Fruit fly (Drosophila melanogaster) whole organism, embryonic: ENCODE results near the gene CG4456.

ENCODE experiments used
- Atf6 ChIP-seq: fragments of 200-800 bp; sonication (Bioruptor generic); IDR thresholded peaks from 2 replicates; pipeline ENCODE4 v1.3.6; 2022; ENCODE audit warnings: missing biosample characterization, missing genetic modification characterization
- CG12071 ChIP-seq: fragments of 200-800 bp; sonication (Bioruptor generic); optimal IDR thresholded peaks from 3 replicates; lab custom pipeline; 2018; ENCODE audit warnings: missing biosample characterization, mild to moderate bottlenecking, missing genetic modification characterization
- CG12942 ChIP-seq: fragments of 200-800 bp; sonication (Bioruptor generic); optimal IDR thresholded peaks from 3 replicates; lab custom pipeline; 2016; ENCODE audit warnings: missing biosample characterization, missing genetic modification characterization
- CG14050 ChIP-seq: fragments of 200-800 bp; sonication (Bioruptor generic); IDR thresholded peaks from 3 replicates; pipeline ENCODE4 v1.3.6; 2022; ENCODE audit warnings: missing biosample characterization, missing genetic modification characterization
- CG15514 ChIP-seq: fragments of 200-800 bp; sonication (Bioruptor generic); optimal IDR thresholded peaks from 3 replicates; lab custom pipeline; 2017; ENCODE audit warnings: missing biosample characterization, missing genetic modification characterization, mild to moderate bottlenecking, moderate library complexity, missing genetic modification reagents
- CG18011 ChIP-seq: fragments of 200-800 bp; sonication (Bioruptor generic); optimal IDR thresholded peaks from 2 replicates; lab custom pipeline; 2017; ENCODE audit warnings: missing biosample characterization, missing genetic modification characterization, mild to moderate bottlenecking, moderate library complexity, missing genotype
- CG1832 ChIP-seq: fragments of 200-800 bp; sonication (Bioruptor generic); optimal IDR thresholded peaks from 2 replicates; lab custom pipeline; 2017; ENCODE audit warnings: missing biosample characterization, mild to moderate bottlenecking, missing genetic modification characterization, inconsistent platforms
- CG18476 ChIP-seq: fragments of 200-800 bp; sonication (Bioruptor generic); optimal IDR thresholded peaks from 2 replicates; lab custom pipeline; 2016; ENCODE audit warnings: missing biosample characterization, mild to moderate bottlenecking, missing genetic modification characterization
- CG2202 ChIP-seq: fragments of 200-800 bp; sonication (Bioruptor generic); optimal IDR thresholded peaks from 2 replicates; lab custom pipeline; 2018; ENCODE audit warnings: missing biosample characterization, mild to moderate bottlenecking, missing genetic modification characterization
- CG5953 ChIP-seq: fragments of 200-800 bp; sonication (Bioruptor generic); IDR thresholded peaks from 2 replicates; pipeline ENCODE4 v1.3.6; 2022; ENCODE audit warnings: missing biosample characterization, missing genetic modification characterization
- CG7372 ChIP-seq: fragments of 200-800 bp; sonication (Bioruptor generic); IDR thresholded peaks from 2 replicates; pipeline ENCODE4 v1.3.6; 2022; ENCODE audit warnings: missing biosample characterization, missing genetic modification characterization
- CHES-1-like ChIP-seq: fragments of 200-800 bp; sonication (Bioruptor generic); optimal IDR thresholded peaks from 2 replicates; lab custom pipeline; 2016; ENCODE audit warnings: missing biosample characterization, missing genetic modification characterization
- Dad ChIP-seq: fragments of 200-800 bp; sonication (Bioruptor generic); optimal IDR thresholded peaks from 3 replicates; lab custom pipeline; 2016; ENCODE audit warnings: missing biosample characterization, missing genetic modification characterization
- Dfd ChIP-seq, 2 experiments: fragments of >200 bp; optimal IDR thresholded peaks; 2 replicates each; lab custom pipeline; 2017; ENCODE audit warnings: missing biosample characterization in 2 of 2, missing genetic modification characterization in 2 of 2
- ERR ChIP-seq: fragments of 200-800 bp; sonication (Bioruptor generic); optimal IDR thresholded peaks from 2 replicates; lab custom pipeline; 2016; ENCODE audit warnings: missing biosample characterization, missing genetic modification characterization
- Elba2 ChIP-seq: fragments of 200-800 bp; sonication (Bioruptor generic); optimal IDR thresholded peaks from 3 replicates; lab custom pipeline; 2016; ENCODE audit warnings: missing biosample characterization, missing genetic modification characterization
- Ets65A ChIP-seq: fragments of 200-800 bp; sonication (Bioruptor generic); peaks from one replicate; lab custom pipeline; 2016; ENCODE audit warnings: missing biosample characterization, missing genetic modification characterization
- GATAe ChIP-seq: fragments of 200-800 bp; sonication (Bioruptor generic); conservative IDR thresholded peaks from 2 replicates; pipeline ENCODE4 v1.3.6; 2022; ENCODE audit warnings: missing biosample characterization, missing genetic modification characterization
- Hmx ChIP-seq: fragments of 200-800 bp; sonication (Bioruptor generic); optimal IDR thresholded peaks from 2 replicates; lab custom pipeline; 2016; ENCODE audit warnings: missing biosample characterization, missing genetic modification characterization
- MTF-1 ChIP-seq: fragments of 200-800 bp; sonication (Bioruptor generic); optimal IDR thresholded peaks from 2 replicates; lab custom pipeline; 2018; ENCODE audit warnings: missing biosample characterization, mild to moderate bottlenecking, missing genetic modification characterization, borderline replicate concordance
- Med ChIP-seq: fragments of 200-800 bp; sonication (Bioruptor generic); peaks from one replicate; lab custom pipeline; 2016; ENCODE audit warnings: missing biosample characterization, missing genetic modification characterization, mild to moderate bottlenecking, inconsistent platforms, moderate library complexity
- NC2α ChIP-seq: fragments of 200-800 bp; sonication (Bioruptor generic); optimal IDR thresholded peaks from 2 replicates; lab custom pipeline; 2016; ENCODE audit warnings: missing biosample characterization, missing genetic modification characterization
- NFAT ChIP-seq: fragments of 200-800 bp; sonication (Bioruptor generic); IDR thresholded peaks from 2 replicates; pipeline ENCODE4 v1.3.6; 2022; ENCODE audit warnings: missing biosample characterization, missing genetic modification characterization
- Ravus ChIP-seq: fragments of 200-800 bp; sonication (Bioruptor generic); IDR thresholded peaks from 2 replicates; pipeline ENCODE4 v1.3.6; 2022; ENCODE audit warnings: missing biosample characterization, missing genetic modification characterization
- al ChIP-seq: fragments of 200-800 bp; sonication (Bioruptor generic); IDR thresholded peaks from 2 replicates; pipeline ENCODE4 v1.3.6; 2022; ENCODE audit warnings: missing biosample characterization, missing genetic modification characterization
- bab2 ChIP-seq: fragments of 200-800 bp; sonication (Bioruptor generic); optimal IDR thresholded peaks from 2 replicates; lab custom pipeline; 2016; ENCODE audit warnings: missing biosample characterization, missing genetic modification characterization
- bbx ChIP-seq: fragments of 200-800 bp; sonication (Bioruptor generic); IDR thresholded peaks from 2 replicates; pipeline ENCODE4 v1.3.6; 2022; ENCODE audit warnings: missing biosample characterization, missing genetic modification characterization; ENCODE audit not compliant: partially characterized antibody
- chinmo ChIP-seq: fragments of 200-800 bp; sonication (Bioruptor generic); IDR thresholded peaks from 4 replicates; pipeline ENCODE4 v1.3.6; 2022; ENCODE audit warnings: missing biosample characterization, missing genetic modification characterization; ENCODE audit not compliant: partially characterized antibody
- chm ChIP-seq: fragments of 200-800 bp; sonication (Bioruptor generic); IDR thresholded peaks from 2 replicates; pipeline ENCODE4 v1.3.6; 2022; ENCODE audit warnings: missing biosample characterization, missing genetic modification characterization
- crol ChIP-seq: fragments of 200-800 bp; sonication (Bioruptor generic); IDR thresholded peaks from 2 replicates; pipeline ENCODE4 v1.3.6; 2022; ENCODE audit warnings: missing biosample characterization, missing genetic modification characterization
- dati ChIP-seq: fragments of 200-800 bp; sonication (Bioruptor generic); IDR thresholded peaks from 2 replicates; pipeline ENCODE4 v1.3.6; 2022; ENCODE audit warnings: missing biosample characterization, missing genetic modification characterization
- dimm ChIP-seq: fragments of 200-800 bp; sonication (Bioruptor generic); IDR thresholded peaks from 2 replicates; pipeline ENCODE4 v1.3.6; 2022; ENCODE audit warnings: missing biosample characterization, missing genetic modification characterization
- esg ChIP-seq: fragments of 200-800 bp; sonication (Bioruptor generic); conservative IDR thresholded peaks from 2 replicates; pipeline ENCODE4 v1.3.6; 2022; ENCODE audit warnings: missing biosample characterization, missing genetic modification characterization
- gcm2 ChIP-seq: fragments of 200-800 bp; sonication (Bioruptor generic); optimal IDR thresholded peaks from 2 replicates; lab custom pipeline; 2016; ENCODE audit warnings: missing biosample characterization, missing genetic modification characterization
- gt ChIP-seq: fragments of 200-800 bp; sonication (Bioruptor generic); IDR thresholded peaks from 2 replicates; pipeline ENCODE4 v1.3.6; 2022; ENCODE audit warnings: missing biosample characterization, missing genetic modification characterization
- hth ChIP-seq: fragments of >200 bp; optimal IDR thresholded peaks from 2 replicates; lab custom pipeline; 2017; ENCODE audit warnings: inconsistent platforms
- insv ChIP-seq, 2 experiments: fragments of 200-800 bp; sonication (Bioruptor generic); optimal IDR thresholded peaks; 3 replicates each; lab custom pipeline; 2016 to 2018; ENCODE audit warnings: missing biosample characterization in 2 of 2, missing genetic modification characterization in 2 of 2
- kay ChIP-seq: fragments of 200-800 bp; sonication (Bioruptor generic); optimal IDR thresholded peaks from 2 replicates; lab custom pipeline; 2016; ENCODE audit warnings: missing biosample characterization, missing genetic modification characterization
- lilli ChIP-seq: fragments of 200-800 bp; sonication (Bioruptor generic); optimal IDR thresholded peaks from 3 replicates; lab custom pipeline; 2016; ENCODE audit warnings: missing biosample characterization, missing genetic modification characterization
- nmo ChIP-seq: fragments of 200-800 bp; sonication (Bioruptor generic); optimal IDR thresholded peaks from 2 replicates; lab custom pipeline; 2018; ENCODE audit warnings: missing biosample characterization, mild to moderate bottlenecking, missing genetic modification characterization, moderate library complexity
- org-1 ChIP-seq: fragments of 200-800 bp; sonication (Bioruptor generic); optimal IDR thresholded peaks from 2 replicates; lab custom pipeline; 2017; ENCODE audit warnings: missing biosample characterization, missing genetic modification characterization
- pan ChIP-seq, 4 experiments: fragments of >200 bp in 3 of 4; fragments of 200-800 bp in 1 of 4; sonication (Bioruptor generic) in 1 of 4; optimal IDR thresholded peaks in 3 of 4; IDR thresholded peaks in 1 of 4; 2 replicates each; pipeline versions ENCODE4 v1.3.6 to Lab custom; 2017 to 2022; ENCODE audit warnings: missing biosample characterization in 2 of 4, missing genetic modification characterization in 2 of 4, mixed read lengths in 1 of 4
- pzg ChIP-seq: fragments of 200-800 bp; sonication (Bioruptor generic); optimal IDR thresholded peaks from 3 replicates; lab custom pipeline; 2018; ENCODE audit warnings: missing biosample characterization, mild to moderate bottlenecking, missing genetic modification characterization, moderate library complexity
- sim ChIP-seq: fragments of 200-800 bp; sonication (Bioruptor generic); IDR thresholded peaks from 2 replicates; pipeline ENCODE4 v1.3.6; 2022; ENCODE audit warnings: missing biosample characterization, missing genetic modification characterization
- sima ChIP-seq: fragments of 200-800 bp; sonication (Bioruptor generic); optimal IDR thresholded peaks from 2 replicates; lab custom pipeline; 2016; ENCODE audit warnings: missing biosample characterization, missing genetic modification characterization
- slp2 ChIP-seq: fragments of 200-800 bp; sonication (Bioruptor generic); optimal IDR thresholded peaks from 2 replicates; lab custom pipeline; 2016; ENCODE audit warnings: missing biosample characterization, missing genetic modification characterization
- sr ChIP-seq: fragments of 200-800 bp; sonication (Bioruptor generic); IDR thresholded peaks from 3 replicates; pipeline ENCODE4 v1.3.6; 2022; ENCODE audit warnings: missing biosample characterization, missing genetic modification characterization
- wor ChIP-seq: fragments of 200-800 bp; sonication (Bioruptor generic); IDR thresholded peaks from 2 replicates; pipeline ENCODE4 v1.3.6; 2022; ENCODE audit warnings: missing biosample characterization, missing genetic modification characterization

Gene CG4456

DNA sequence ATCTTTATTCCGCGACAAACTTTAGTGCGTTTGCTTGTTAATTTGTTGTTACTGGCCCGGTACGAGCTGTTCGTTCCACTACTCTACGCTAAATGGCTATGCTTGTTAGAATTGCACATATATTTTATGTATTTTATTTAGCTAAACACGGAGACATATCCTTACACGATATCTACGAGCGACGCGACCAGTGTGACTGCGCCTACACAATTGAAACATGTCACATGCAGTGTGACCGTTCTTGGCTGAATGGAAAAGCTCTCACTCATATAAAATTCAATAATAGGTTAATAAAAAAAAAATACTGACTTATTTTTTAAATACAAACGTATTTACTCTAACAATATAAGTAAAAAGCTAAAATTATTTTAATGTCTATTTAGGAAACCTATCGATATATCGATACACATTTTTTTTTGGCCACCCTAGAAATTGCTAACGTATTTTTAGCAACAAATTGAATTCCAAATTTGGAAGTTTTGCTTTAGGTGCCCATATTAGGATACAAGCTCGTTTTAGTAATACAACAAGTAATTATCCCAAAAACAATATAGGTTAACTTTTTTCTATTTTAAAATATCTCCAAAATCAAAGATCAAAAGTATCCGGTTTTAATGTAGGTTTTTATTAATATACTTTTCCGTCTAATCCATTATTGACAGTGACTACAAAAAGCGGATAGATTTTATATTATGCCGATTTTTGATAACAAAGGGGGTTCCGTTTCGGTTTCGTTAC lies 26.7 kb downstream of the CG4456 start, which contains the start of gene CG4080 (continued):
- TF ChIP-seq CG5953 (GFP tag; lab: Robert Waterston, UW) (0 out of 2 replicates have a peak, but pooled peaks have one; percentile 41), dimm (GFP tag; lab: Robert Waterston, UW) (no peak), dati (no peak), CG18011 (GFP tag; lab: Kevin White, UChicago) (peak; percentile 13), Dad (no peak), Hmx (GFP tag; lab: Kevin White, UChicago) (peak; percentile 9), lilli (GFP tag; lab: Kevin White, UChicago) (peak; percentile 52), GATAe (GFP tag; lab: Robert Waterston, UW) (no peak), CG7372 (GFP tag; lab: Robert Waterston, UW) (no peak), CG18476 (GFP tag; lab: Kevin White, UChicago) (peak; percentile 30), MTF-1 (peak; percentile 7), Elba2 (GFP tag; lab: Kevin White, UChicago) (no peak), NC2α (GFP tag; lab: Kevin White, UChicago) (no peak), hth (lab: Kevin White, UChicago) (no peak), org-1 (GFP tag; lab: Kevin White, UChicago) (no peak), Dfd (GFP tag; optimal IDR thresholded peaks at IDR 0.05; lab: Kevin White, UChicago) (no peak), CG12071 (GFP tag; lab: Kevin White, UChicago) (no peak), sim (GFP tag; lab: Robert Waterston, UW) (no peak), ERR (GFP tag; lab: Kevin White, UChicago) (no peak), insv (GFP tag; optimal IDR thresholded peaks at IDR 0.05; lab: Kevin White, UChicago) (peak in 1 of 2 experiments; percentile 25), esg (no peak), sima (GFP tag; lab: Kevin White, UChicago) (no peak), wor (GFP tag; lab: Robert Waterston, UW) (no peak), crol (GFP tag; lab: Robert Waterston, UW) (no peak), sr (GFP tag; lab: Robert Waterston, UW) (no peak)
- TF ChIP-seq, all 482 proteins: peak for 166

DNA sequence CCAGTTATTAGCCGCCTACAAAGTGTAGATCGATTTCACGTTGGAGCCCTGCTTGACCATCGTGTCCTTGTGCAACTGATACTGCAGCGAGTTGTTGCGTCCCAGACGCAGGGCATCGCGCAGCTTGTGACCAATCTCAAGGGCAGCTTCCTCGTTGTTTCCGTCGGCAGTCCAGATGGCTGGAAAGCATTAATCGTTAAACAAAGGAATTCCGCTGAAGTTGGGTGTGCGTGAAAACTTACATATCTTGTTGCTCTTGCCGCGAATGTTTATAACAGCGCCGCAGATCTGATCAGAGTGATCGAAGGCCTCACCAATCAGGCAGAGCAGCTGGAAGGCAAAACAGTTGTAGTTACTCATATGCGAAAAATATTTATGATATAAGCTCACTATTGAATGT lies 27.3 kb downstream of the CG4456 start:
- TF ChIP-seq Atf6 (GFP tag; lab: Robert Waterston, UW) (0 out of 2 replicates have a peak, but pooled peaks have one; percentile 30), nmo (no peak), bbx (0 out of 2 replicates have a peak, but pooled peaks have one; percentile 9)

DNA sequence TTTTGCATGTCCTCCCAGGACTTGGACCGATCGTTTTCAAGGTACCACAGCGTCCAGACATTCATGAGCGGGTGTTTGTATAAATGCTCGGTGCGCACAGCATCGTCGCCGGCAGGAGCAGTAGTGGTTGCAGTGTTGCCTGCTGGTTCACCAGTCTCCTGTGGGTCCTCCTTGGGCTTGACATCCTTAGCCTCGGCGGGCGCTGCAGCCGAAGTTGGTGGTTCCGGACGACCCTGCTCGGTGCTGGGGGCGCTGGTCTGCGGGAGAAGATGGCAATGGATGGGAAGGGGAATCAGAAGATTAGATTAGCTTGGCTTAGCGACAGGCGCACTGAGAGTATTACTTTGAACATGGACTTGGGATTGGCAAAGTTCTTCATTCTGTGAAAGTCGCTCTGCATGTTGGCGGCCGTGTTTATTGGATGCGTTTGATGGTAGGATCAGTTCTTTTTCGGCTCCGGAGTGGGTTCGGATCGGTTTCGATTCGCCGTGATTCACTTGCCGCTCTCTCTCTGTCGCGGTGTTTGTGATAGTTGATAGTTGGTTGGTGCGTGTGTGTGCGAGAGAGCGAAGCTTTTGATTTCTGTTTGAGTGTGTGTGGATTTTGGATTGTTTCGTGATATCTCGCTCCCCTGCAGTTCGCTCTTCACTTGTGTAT lies 28.3 kb downstream of the CG4456 start:
- TF ChIP-seq gt (GFP tag; lab: Robert Waterston, UW) (no peak), pzg (no peak), CG2202 (tag; lab: Kevin White, UChicago) (no peak), pan (optimal IDR thresholded peaks at IDR 0.05; lab: Kevin White, UChicago) (no peak), pan (GFP tag; optimal IDR thresholded peaks at IDR 0.05 in 1 of 2, IDR thresholded peaks at IDR 0.05 in 1 of 2) (no peak), CG14050 (GFP tag; lab: Robert Waterston, UW) (peak; percentile 74; the same call in 2 of the 3 replicates), slp2 (no peak), kay (GFP tag; lab: Kevin White, UChicago) (peak; percentile 26), Med (GFP tag; lab: Kevin White, UChicago) (peak; percentile 71), CG12942 (GFP tag; lab: Kevin White, UChicago) (no peak), CG1832 (peak; percentile 3), Ravus (no peak), NFAT (GFP tag; lab: Robert Waterston, UW) (no peak), chm (GFP tag; lab: Robert Waterston, UW) (no peak), bab2 (GFP tag; lab: Kevin White, UChicago) (no peak), chinmo (GFP tag; lab: Robert Waterston, UW) (peak; percentile 67; the same call in 2 of the 4 replicates), CHES-1-like (peak; percentile 20), CG15514 (GFP tag; lab: Kevin White, UChicago) (peak; percentile 60), Ets65A (GFP tag; lab: Kevin White, UChicago) (no peak), al (GFP tag; lab: Robert Waterston, UW) (no peak), gcm2 (GFP tag; lab: Kevin White, UChicago) (no peak)
